Worm (Caenorhabditis elegans): ENCODE results near the gene ogt-1.

ogt-1 gene

ce11 chrIII:7155631-7156030, 2.0 kb upstream of the ogt-1 start (continued):
- TF ChIP-seq lin-39 (tag; optimal IDR thresholded peaks at IDR 0.05) (no peak), unc-62 (GFP tag; optimal IDR thresholded peaks at IDR 0.05 in 1 of 2) (peak in 1 of 2 experiments; percentile 96), unc-62 (tag; optimal IDR thresholded peaks at IDR 0.05) (no peak), set-16 (GFP tag; IDR thresholded peaks at IDR 0.05) (peak; percentile 67), hlh-30 (tag; optimal IDR thresholded peaks at IDR 0.05; ENCODE audit: insufficient read depth) (peak; percentile 98), mep-1 (tag; optimal IDR thresholded peaks at IDR 0.05) (peak; percentile 94), ZK337.2 (GFP tag; IDR thresholded peaks at IDR 0.05) (no peak), lin-1 (GFP tag; IDR thresholded peaks at IDR 0.05) (peak; percentile 95), lin-38 (GFP tag; IDR thresholded peaks at IDR 0.05) (peak; percentile 69), F26F4.8 (GFP tag; conservative IDR thresholded peaks at IDR 0.05) (no peak), hmg-1.1 (GFP tag; IDR thresholded peaks at IDR 0.05) (peak; percentile 95), tra-1 (GFP tag; IDR thresholded peaks at IDR 0.05) (peak; percentile 63), ceh-62 (tag; optimal IDR thresholded peaks at IDR 0.05) (no peak), nhr-237 (tag; optimal IDR thresholded peaks at IDR 0.05) (peak; percentile 2), pha-4 (GFP tag; IDR thresholded peaks at IDR 0.05) (peak; percentile 78), pha-4 (tag; optimal IDR thresholded peaks at IDR 0.05) (peak; percentile 96), T26A8.4 (GFP tag; IDR thresholded peaks at IDR 0.05) (peak; percentile 89), aly-2 (tag; optimal IDR thresholded peaks at IDR 0.05) (no peak), hif-1 (tag; optimal IDR thresholded peaks at IDR 0.05) (peak; percentile 23 to 82), ces-1 (GFP tag; optimal IDR thresholded peaks at IDR 0.05) (peak; percentile 13), zfp-3 (GFP tag; conservative IDR thresholded peaks at IDR 0.05) (0 out of 2 replicates have a peak, but pooled peaks have one; percentile 46), cey-2 (tag; optimal IDR thresholded peaks at IDR 0.05; ENCODE audit: borderline replicate concordance, insufficient read depth) (no peak), snpc-1.2 (GFP tag; IDR thresholded peaks at IDR 0.05) (no peak), D1046.2 (GFP tag; IDR thresholded peaks at IDR 0.05) (no peak), hlh-11 (tag; optimal IDR thresholded peaks at IDR 0.05) (peak; percentile 97), nhr-111 (GFP tag; optimal IDR thresholded peaks at IDR 0.05) (no peak), dpl-1 (GFP tag; optimal IDR thresholded peaks at IDR 0.05) (peak; percentile 74), saeg-2 (GFP tag; IDR thresholded peaks at IDR 0.05) (peak; percentile 83), lin-13 (GFP tag; optimal IDR thresholded peaks at IDR 0.05) (no peak), mxl-3 (GFP tag; optimal IDR thresholded peaks at IDR 0.05) (peak; percentile 66), lir-3 (tag; optimal IDR thresholded peaks at IDR 0.05) (peak; percentile 40), mdt-29 (GFP tag; IDR thresholded peaks at IDR 0.05) (peak; percentile 77), dmd-9 (GFP tag; IDR thresholded peaks at IDR 0.05) (peak; percentile 64; the same call in 1 of the 2 replicates), R02D3.7 (tag; optimal IDR thresholded peaks at IDR 0.05) (no peak), lin-29 (GFP tag; IDR thresholded peaks at IDR 0.05) (0 out of 2 replicates have a peak, but pooled peaks have one; percentile 18), fkh-10 (GFP tag; optimal IDR thresholded peaks at IDR 0.05) (peak; percentile 96), F44E2.7 (GFP tag; IDR thresholded peaks at IDR 0.05) (no peak), nhr-28 (tag; optimal IDR thresholded peaks at IDR 0.05) (peak; percentile 92), nhr-10 (tag; optimal IDR thresholded peaks at IDR 0.05) (peak; percentile 75), dmd-8 (GFP tag; IDR thresholded peaks at IDR 0.05) (no peak), ZK546.5 (tag; optimal IDR thresholded peaks at IDR 0.05) (no peak), snpc-4 (tag; optimal IDR thresholded peaks at IDR 0.05) (no peak), spr-1 (tag; optimal IDR thresholded peaks at IDR 0.05) (peak; percentile 77), madf-9 (GFP tag; conservative IDR thresholded peaks at IDR 0.05) (peak; percentile 50; the same call in 1 of the 2 replicates), lim-7 (GFP tag; IDR thresholded peaks at IDR 0.05) (no peak), attf-4 (tag; optimal IDR thresholded peaks at IDR 0.05) (no peak), ama-1 (optimal IDR thresholded peaks at IDR 0.05) (peak; percentile 90), unc-39 (tag; optimal IDR thresholded peaks at IDR 0.05) (no peak), nhr-77 (tag; optimal IDR thresholded peaks at IDR 0.05) (peak; percentile 34), nhr-25 (tag; optimal IDR thresholded peaks at IDR 0.05; ENCODE audit: borderline replicate concordance, insufficient read depth) (peak; percentile 83), nhr-6 (tag; optimal IDR thresholded peaks at IDR 0.05) (peak; percentile 39), dve-1 (tag; optimal IDR thresholded peaks at IDR 0.05; ENCODE audit: insufficient read depth) (peak; percentile 92)
